Fruit fly (Drosophila melanogaster): ENCODE data around the gene pnt.

Gene pnt

dm6 chr3R:23257986-23258427 lies 88.0 kb downstream of the pnt start, which contains the start of the genes wda and Pex11c:
TSS of gene wda (minus strand) at chr3R:23258087.
TSS of gene Pex11c (plus strand) at chr3R:23258365.
- TF ChIP-seq insv (optimal IDR thresholded peaks at IDR 0.05) (no peak), Sin3A (optimal IDR thresholded peaks at IDR 0.05) (no peak), psq (optimal IDR thresholded peaks at IDR 0.05) (no peak), ttk (optimal IDR thresholded peaks at IDR 0.05) (no peak), h (optimal IDR thresholded peaks at IDR 0.05) (no peak), Myc (optimal IDR thresholded peaks at IDR 0.05) (no peak)

- TF ChIP-seq ttk (optimal IDR thresholded peaks at IDR 0.05), result no peak
- TF ChIP-seq h (optimal IDR thresholded peaks at IDR 0.05), result no peak
- no peak for TF ChIP-seq Sin3A (optimal IDR thresholded peaks at IDR 0.05)
- no peak for TF ChIP-seq psq (optimal IDR thresholded peaks at IDR 0.05)
- TF ChIP-seq insv (optimal IDR thresholded peaks at IDR 0.05), result no peak
- TF ChIP-seq Myc (optimal IDR thresholded peaks at IDR 0.05), result no peak
These were observed 94.7 kb downstream of the pnt start, which contains the start of the genes Rad60 and EloA for dm6 chr3R:23251256-23251655. TSS of gene Rad60 (minus strand) at chr3R:23251477. TSS of gene EloA (plus strand) at chr3R:23251563.

- TF ChIP-seq psq (optimal IDR thresholded peaks at IDR 0.05) (no peak), h (optimal IDR thresholded peaks at IDR 0.05) (no peak), ttk (optimal IDR thresholded peaks at IDR 0.05) (no peak), Sin3A (optimal IDR thresholded peaks at IDR 0.05) (no peak), insv (optimal IDR thresholded peaks at IDR 0.05) (no peak), Myc (optimal IDR thresholded peaks at IDR 0.05) (no peak)
These were observed 97.0 kb downstream of the pnt start, which contains the start of gene CG4467 for dm6 chr3R:23248853-23249573. TSS of gene CG4467 (minus strand) at chr3R:23248903.

Measured in Kc167 (cell line).